3 fruit fly cellular contexts compared by ENCODE assay signal in the genomic region with DNA sequence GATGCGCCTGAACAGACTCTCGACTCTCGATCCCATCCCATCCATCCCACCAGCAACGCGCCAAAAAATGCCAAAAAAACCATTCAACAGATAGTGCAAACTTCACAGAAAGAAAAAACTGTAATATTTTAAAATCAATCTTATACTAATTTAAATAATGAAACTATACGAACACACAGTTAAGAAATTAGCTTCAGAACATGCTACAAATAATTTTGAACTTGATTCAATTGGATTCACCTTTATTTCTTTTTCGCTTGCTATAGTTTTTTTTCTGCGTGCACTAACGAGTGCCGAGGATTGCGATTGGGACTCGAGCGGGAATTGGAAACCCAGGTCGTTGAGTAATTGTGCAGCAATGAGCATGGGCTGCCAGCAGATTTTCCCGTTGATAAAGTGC.
A peak's percentile ranks its signal among the peaks of the same experiment; 100 is the strongest.
TF ChIP-seq lines count a peak whose summit lies in the region.

No protein-coding gene starts in this region.

- no peak for TF ChIP-seq CTCF in whole organism, embryonic (GFP tag; optimal IDR thresholded peaks at IDR 0.05; lab: Kevin White, UChicago)

TF ChIP-seq in whole organism, embryonic, 481 proteins besides CTCF, POLR2A, EP300 and RAD21:
- peak; percentile 28; the same call in 1 of the 2 replicates for TF ChIP-seq Drgx (GFP tag; IDR thresholded peaks at IDR 0.05; lab: Robert Waterston, UW)
- TF ChIP-seq Dip2 (GFP tag; IDR thresholded peaks at IDR 0.05; lab: Robert Waterston, UW) = no peak
- no peak for TF ChIP-seq knrl (GFP tag; IDR thresholded peaks at IDR 0.05; lab: Robert Waterston, UW; ENCODE audit: partially characterized antibody)
TF ChIP-seq in whole organism, embryonic: peak in this region for 1.

TF ChIP-seq in whole organism, prepupa, 60 proteins besides CTCF, POLR2A, EP300 and RAD21 (continues in another document):
- TF ChIP-seq ss (GFP tag; optimal IDR thresholded peaks at IDR 0.05; lab: Kevin White, UChicago) (no peak), Gug (GFP tag; IDR thresholded peaks at IDR 0.05; lab: Robert Waterston, UW) (peak; percentile 34; the same call in 1 of the 2 replicates), CG10631 (GFP tag; optimal IDR thresholded peaks at IDR 0.05; lab: Kevin White, UChicago) (no peak), salr (GFP tag; optimal IDR thresholded peaks at IDR 0.05; lab: Kevin White, UChicago) (no peak), acj6 (GFP tag; optimal IDR thresholded peaks at IDR 0.05; lab: Kevin White, UChicago) (no peak), CG4318 (GFP tag; optimal IDR thresholded peaks at IDR 0.05; lab: Kevin White, UChicago) (peak; percentile 20), Eip78C (GFP tag; lab: Kevin White, UChicago) (peak; percentile 51), CG32006 (GFP tag; optimal IDR thresholded peaks at IDR 0.05; lab: Kevin White, UChicago) (peak; percentile 58), Met (GFP tag; optimal IDR thresholded peaks at IDR 0.05; lab: Kevin White, UChicago) (no peak), CG31627 (GFP tag; optimal IDR thresholded peaks at IDR 0.05; lab: Kevin White, UChicago) (no peak), CG7368 (GFP tag; optimal IDR thresholded peaks at IDR 0.05; lab: Kevin White, UChicago) (no peak), CG16779 (tag; optimal IDR thresholded peaks at IDR 0.05; lab: Kevin White, UChicago) (no peak), CG10669 (GFP tag; optimal IDR thresholded peaks at IDR 0.05; lab: Kevin White, UChicago) (no peak), pdm3 (GFP tag; optimal IDR thresholded peaks at IDR 0.05; lab: Kevin White, UChicago) (peak; percentile 11), Hr39 (GFP tag; optimal IDR thresholded peaks at IDR 0.05; lab: Kevin White, UChicago) (no peak), CG11762 (GFP tag; optimal IDR thresholded peaks at IDR 0.05; lab: Kevin White, UChicago; ENCODE audit: insufficient read depth) (no peak), CG11294 (GFP tag; IDR thresholded peaks at IDR 0.05; lab: Robert Waterston, UW) (peak; percentile 15; the same call in 1 of the 2 replicates), fkh (GFP tag; optimal IDR thresholded peaks at IDR 0.05; lab: Kevin White, UChicago) (no peak), CG15336 (GFP tag; IDR thresholded peaks at IDR 0.05; lab: Robert Waterston, UW) (peak; percentile 77), CG8119 (GFP tag; IDR thresholded peaks at IDR 0.05; lab: Robert Waterston, UW) (peak; percentile 70), fd85E (GFP tag; optimal IDR thresholded peaks at IDR 0.05; lab: Kevin White, UChicago) (no peak), net (GFP tag; optimal IDR thresholded peaks at IDR 0.05; lab: Kevin White, UChicago) (no peak), CG6808 (GFP tag; optimal IDR thresholded peaks at IDR 0.05; lab: Kevin White, UChicago) (no peak), Lpt (GFP tag; optimal IDR thresholded peaks at IDR 0.05; lab: Kevin White, UChicago) (no peak), CG6163 (GFP tag; IDR thresholded peaks at IDR 0.05; lab: Robert Waterston, UW) (no peak), cyc (GFP tag; optimal IDR thresholded peaks at IDR 0.05; lab: Kevin White, UChicago) (no peak), Sox15 (GFP tag; optimal IDR thresholded peaks at IDR 0.05; lab: Kevin White, UChicago) (no peak), CG6276 (GFP tag; optimal IDR thresholded peaks at IDR 0.05; lab: Kevin White, UChicago) (peak; percentile 60), dac (GFP tag; optimal IDR thresholded peaks at IDR 0.05; lab: Kevin White, UChicago) (no peak), achi (GFP tag; optimal IDR thresholded peaks at IDR 0.05; lab: Kevin White, UChicago) (no peak), CG8319 (GFP tag; optimal IDR thresholded peaks at IDR 0.05; lab: Kevin White, UChicago) (no peak), fd59A (GFP tag; optimal IDR thresholded peaks at IDR 0.05; lab: Kevin White, UChicago) (no peak), OdsH (GFP tag; optimal IDR thresholded peaks at IDR 0.05; lab: Kevin White, UChicago) (peak; percentile 1), Blimp-1 (GFP tag; optimal IDR thresholded peaks at IDR 0.05; lab: Kevin White, UChicago) (no peak), CG6854 (GFP tag; optimal IDR thresholded peaks at IDR 0.05; lab: Kevin White, UChicago) (no peak), CG8632 (GFP tag; optimal IDR thresholded peaks at IDR 0.05; lab: Kevin White, UChicago) (no peak), svp (GFP tag; lab: Kevin White, UChicago) (peak; percentile 14), vri (GFP tag; optimal IDR thresholded peaks at IDR 0.05; lab: Kevin White, UChicago) (no peak), Hr4 (GFP tag; optimal IDR thresholded peaks at IDR 0.05; lab: Kevin White, UChicago) (peak; percentile 66), CG3032 (tag; optimal IDR thresholded peaks at IDR 0.05; lab: Kevin White, UChicago) (no peak), CG1621 (tag; optimal IDR thresholded peaks at IDR 0.05; lab: Kevin White, UChicago) (no peak), spab (GFP tag; optimal IDR thresholded peaks at IDR 0.05; lab: Kevin White, UChicago) (no peak), esn (GFP tag; optimal IDR thresholded peaks at IDR 0.05; lab: Kevin White, UChicago) (no peak)

TF ChIP-seq in whole organism, pupa, 21 proteins besides CTCF, POLR2A, EP300 and RAD21:
- TF ChIP-seq Pif1A (GFP tag; optimal IDR thresholded peaks at IDR 0.05; lab: Kevin White, UChicago) = no peak
- peak; percentile 38 for TF ChIP-seq CG8301 (tag; optimal IDR thresholded peaks at IDR 0.05; lab: Kevin White, UChicago)
- no peak for TF ChIP-seq CG9948 (tag; optimal IDR thresholded peaks at IDR 0.05; lab: Kevin White, UChicago)
- TF ChIP-seq CG32121 (GFP tag; IDR thresholded peaks at IDR 0.05; lab: Robert Waterston, UW) = peak; percentile 68
- TF ChIP-seq Pif1B (GFP tag; optimal IDR thresholded peaks at IDR 0.05; lab: Kevin White, UChicago) = no peak
- TF ChIP-seq fd96Ca (GFP tag; IDR thresholded peaks at IDR 0.05; lab: Robert Waterston, UW) = 0 out of 3 replicates have a peak, but pooled peaks have one; percentile 34
- peak; percentile 28 for TF ChIP-seq CG14655 (GFP tag; optimal IDR thresholded peaks at IDR 0.05; lab: Kevin White, UChicago)
- peak; percentile 66 for TF ChIP-seq Ets98B (GFP tag; IDR thresholded peaks at IDR 0.05; lab: Robert Waterston, UW)
- no peak for TF ChIP-seq CG34367 (tag; optimal IDR thresholded peaks at IDR 0.05; lab: Kevin White, UChicago)
TF ChIP-seq in whole organism, pupa: peak in this region for 5.

Comparison
In these comparisons a context has a peak if more than half of its experiments do, and no peak if none do; other contexts are left out.
1. Of the 7 proteins assayed by ChIP-seq in both whole organism, embryonic and whole organism, prepupa: peak only in whole organism, embryonic: none; only in whole organism, prepupa: Gug; in both: none; in neither: 6.